Worm (Caenorhabditis elegans) whole organism, L4 larva: ENCODE measurements around the gene osm-3.

Source experiments
- ama-1 ChIP-seq: fragments of 150-350 bp; optimal IDR thresholded peaks from 2 replicates; lab custom pipeline; 2014; ENCODE audit warnings: inconsistent platforms, mixed read lengths
- zag-1 ChIP-seq: fragments of 150-350 bp; optimal IDR thresholded peaks from 2 replicates; lab custom pipeline; 2014; ENCODE audit warnings: missing biosample characterization, missing genetic modification characterization

ce11 chrIV:3805219-3805618, 4.4 kb upstream of the osm-3 start, which contains the start of gene fbxc-47:
- TF ChIP-seq zag-1 (tag; lab: Kevin White, UChicago) = no peak
- TF ChIP-seq ama-1 (lab: Kevin White, UChicago) = no peak
